Worm (Caenorhabditis elegans): ENCODE measurements around the gene Y51H7C.12.
"Not testable (repeated sequence)": the region's sequence is repeated elsewhere in the genome, so short reads cannot be mapped to it uniquely, and the experiment has no call there.

Gene Y51H7C.12

ce11 chrII:1446696-1447293 is at the start of gene Y51H7C.12:
TSS of gene Y51H7C.12 (minus strand) at chrII:1446746.
- not testable (repeated sequence) for TF ChIP-seq ztf-23 (GFP tag; IDR thresholded peaks at IDR 0.05); med-1 (GFP tag; optimal IDR thresholded peaks at IDR 0.05; ENCODE audit: insufficient read depth); cog-1 (tag; optimal IDR thresholded peaks at IDR 0.05)

ce11 chrII:1490813-1491212 is 44.3 kb upstream of the Y51H7C.12 start:
- TF ChIP-seq ztf-29 (GFP tag; IDR thresholded peaks at IDR 0.05) (no peak), klf-2 (GFP tag; conservative IDR thresholded peaks at IDR 0.05) (no peak), flt-1 (GFP tag; IDR thresholded peaks at IDR 0.05) (no peak), ztf-23 (GFP tag; IDR thresholded peaks at IDR 0.05) (no peak), ref-1 (GFP tag; conservative IDR thresholded peaks at IDR 0.05) (no peak), T22C8.4 (GFP tag; IDR thresholded peaks at IDR 0.05) (no peak), med-1 (GFP tag; optimal IDR thresholded peaks at IDR 0.05; ENCODE audit: insufficient read depth) (no peak), cog-1 (tag; optimal IDR thresholded peaks at IDR 0.05) (no peak)

- TF ChIP-seq med-1 (GFP tag; optimal IDR thresholded peaks at IDR 0.05; ENCODE audit: insufficient read depth) (no peak), klf-2 (GFP tag; conservative IDR thresholded peaks at IDR 0.05) (no peak)
These were observed 35.9 kb upstream of the Y51H7C.12 start for ce11 chrII:1482419-1482818.

ce11 chrII:1481660-1482059 is 35.1 kb upstream of the Y51H7C.12 start:
- TF ChIP-seq ztf-29 (GFP tag; IDR thresholded peaks at IDR 0.05) (no peak), T22C8.4 (GFP tag; IDR thresholded peaks at IDR 0.05) (no peak), med-1 (GFP tag; optimal IDR thresholded peaks at IDR 0.05; ENCODE audit: insufficient read depth) (no peak), klf-2 (GFP tag; conservative IDR thresholded peaks at IDR 0.05) (no peak), ztf-23 (GFP tag; IDR thresholded peaks at IDR 0.05) (no peak), tab-1 (GFP tag; IDR thresholded peaks at IDR 0.05) (no peak), flt-1 (GFP tag; IDR thresholded peaks at IDR 0.05) (no peak), ref-1 (GFP tag; conservative IDR thresholded peaks at IDR 0.05) (no peak), cog-1 (tag; optimal IDR thresholded peaks at IDR 0.05) (no peak)

- no peak for TF ChIP-seq ztf-29 (GFP tag; IDR thresholded peaks at IDR 0.05)
- no peak for TF ChIP-seq T22C8.4 (GFP tag; IDR thresholded peaks at IDR 0.05)
- no peak for TF ChIP-seq ztf-23 (GFP tag; IDR thresholded peaks at IDR 0.05)
- TF ChIP-seq flt-1 (GFP tag; IDR thresholded peaks at IDR 0.05) = no peak
- TF ChIP-seq ref-1 (GFP tag; conservative IDR thresholded peaks at IDR 0.05) = no peak
- no peak for TF ChIP-seq cog-1 (tag; optimal IDR thresholded peaks at IDR 0.05)
- TF ChIP-seq klf-2 (GFP tag; conservative IDR thresholded peaks at IDR 0.05) = no peak
- no peak for TF ChIP-seq tab-1 (GFP tag; IDR thresholded peaks at IDR 0.05)
- no peak for TF ChIP-seq med-1 (GFP tag; optimal IDR thresholded peaks at IDR 0.05; ENCODE audit: insufficient read depth)
These were observed 32.0 kb upstream of the Y51H7C.12 start for ce11 chrII:1478522-1478921.

ce11 chrII:1477975-1478374 is 31.4 kb upstream of the Y51H7C.12 start:
- TF ChIP-seq ztf-29 (GFP tag; IDR thresholded peaks at IDR 0.05) (no peak), ztf-23 (GFP tag; IDR thresholded peaks at IDR 0.05) (no peak), flt-1 (GFP tag; IDR thresholded peaks at IDR 0.05) (no peak), klf-2 (GFP tag; conservative IDR thresholded peaks at IDR 0.05) (no peak), med-1 (GFP tag; optimal IDR thresholded peaks at IDR 0.05; ENCODE audit: insufficient read depth) (no peak), cog-1 (tag; optimal IDR thresholded peaks at IDR 0.05) (no peak), T22C8.4 (GFP tag; IDR thresholded peaks at IDR 0.05) (no peak), tab-1 (GFP tag; IDR thresholded peaks at IDR 0.05) (no peak)

- TF ChIP-seq T22C8.4 (GFP tag; IDR thresholded peaks at IDR 0.05) = no peak
- TF ChIP-seq tab-1 (GFP tag; IDR thresholded peaks at IDR 0.05) = no peak
- TF ChIP-seq klf-2 (GFP tag; conservative IDR thresholded peaks at IDR 0.05) = no peak
- TF ChIP-seq cog-1 (tag; optimal IDR thresholded peaks at IDR 0.05) = no peak
- no peak for TF ChIP-seq flt-1 (GFP tag; IDR thresholded peaks at IDR 0.05)
- no peak for TF ChIP-seq ztf-29 (GFP tag; IDR thresholded peaks at IDR 0.05)
- TF ChIP-seq ztf-23 (GFP tag; IDR thresholded peaks at IDR 0.05) = no peak
- TF ChIP-seq ref-1 (GFP tag; conservative IDR thresholded peaks at IDR 0.05) = no peak
- TF ChIP-seq med-1 (GFP tag; optimal IDR thresholded peaks at IDR 0.05; ENCODE audit: insufficient read depth) = no peak
These were observed 30.7 kb upstream of the Y51H7C.12 start for ce11 chrII:1477295-1477694.

- no peak for TF ChIP-seq med-1 (GFP tag; optimal IDR thresholded peaks at IDR 0.05; ENCODE audit: insufficient read depth)
- TF ChIP-seq tab-1 (GFP tag; IDR thresholded peaks at IDR 0.05) = no peak
- no peak for TF ChIP-seq T22C8.4 (GFP tag; IDR thresholded peaks at IDR 0.05)
- TF ChIP-seq cog-1 (tag; optimal IDR thresholded peaks at IDR 0.05) = no peak
- no peak for TF ChIP-seq ztf-23 (GFP tag; IDR thresholded peaks at IDR 0.05)
- no peak for TF ChIP-seq ztf-29 (GFP tag; IDR thresholded peaks at IDR 0.05)
- TF ChIP-seq klf-2 (GFP tag; conservative IDR thresholded peaks at IDR 0.05) = no peak
- TF ChIP-seq flt-1 (GFP tag; IDR thresholded peaks at IDR 0.05) = no peak
- TF ChIP-seq ref-1 (GFP tag; conservative IDR thresholded peaks at IDR 0.05) = no peak
These were observed 29.5 kb upstream of the Y51H7C.12 start for ce11 chrII:1476016-1476415.

- TF ChIP-seq med-1 (GFP tag; optimal IDR thresholded peaks at IDR 0.05; ENCODE audit: insufficient read depth) (no peak), cog-1 (tag; optimal IDR thresholded peaks at IDR 0.05) (no peak), T22C8.4 (GFP tag; IDR thresholded peaks at IDR 0.05) (no peak), ztf-23 (GFP tag; IDR thresholded peaks at IDR 0.05) (no peak), flt-1 (GFP tag; IDR thresholded peaks at IDR 0.05) (no peak), tab-1 (GFP tag; IDR thresholded peaks at IDR 0.05) (no peak), klf-2 (GFP tag; conservative IDR thresholded peaks at IDR 0.05) (no peak), ztf-29 (GFP tag; IDR thresholded peaks at IDR 0.05) (no peak), ref-1 (GFP tag; conservative IDR thresholded peaks at IDR 0.05) (no peak)
These were observed 28.8 kb upstream of the Y51H7C.12 start for ce11 chrII:1475328-1475727.

ce11 chrII:1474807-1475206 is 28.3 kb upstream of the Y51H7C.12 start:
- no peak for TF ChIP-seq klf-2 (GFP tag; conservative IDR thresholded peaks at IDR 0.05)
- TF ChIP-seq tab-1 (GFP tag; IDR thresholded peaks at IDR 0.05) = no peak
- TF ChIP-seq ref-1 (GFP tag; conservative IDR thresholded peaks at IDR 0.05) = no peak
- TF ChIP-seq flt-1 (GFP tag; IDR thresholded peaks at IDR 0.05) = no peak
- no peak for TF ChIP-seq cog-1 (tag; optimal IDR thresholded peaks at IDR 0.05)
